Fruit fly (Drosophila melanogaster): ENCODE measurements around the gene alpha-Man-IIa.

Gene alpha-Man-IIa

dm6 chr3R:9401127-9401603 lies 11.2 kb upstream of the alpha-Man-IIa start, which contains the start of the genes RpL34b and CG8132 (continued):
- TF ChIP-seq CG33557 (GFP tag; optimal IDR thresholded peaks at IDR 0.05) (peak; percentile 94), CG34422 (GFP tag; IDR thresholded peaks at IDR 0.05) (peak; percentile 96), da (GFP tag; optimal IDR thresholded peaks at IDR 0.05) (peak; percentile 95), Ptx1 (GFP tag; IDR thresholded peaks at IDR 0.05) (peak; percentile 97), gcm (GFP tag; optimal IDR thresholded peaks at IDR 0.05) (peak; percentile 96), YL-1 (GFP tag; optimal IDR thresholded peaks at IDR 0.05) (peak; percentile 100), sens (GFP tag) (peak; percentile 98), yki (optimal IDR thresholded peaks at IDR 0.05) (no peak), ERR (GFP tag; optimal IDR thresholded peaks at IDR 0.05) (peak; percentile 91), tin (GFP tag; optimal IDR thresholded peaks at IDR 0.05) (peak; percentile 95), NK7.1 (GFP tag; optimal IDR thresholded peaks at IDR 0.05) (peak; percentile 92), CG4820 (GFP tag; optimal IDR thresholded peaks at IDR 0.05) (peak; percentile 90), mld (GFP tag; IDR thresholded peaks at IDR 0.05; ENCODE audit: partially characterized antibody) (no peak), CG8924 (tag; optimal IDR thresholded peaks at IDR 0.05) (peak; percentile 95), CG18011 (GFP tag; optimal IDR thresholded peaks at IDR 0.05) (peak; percentile 87), chif (GFP tag; optimal IDR thresholded peaks at IDR 0.05) (peak; percentile 94 to 97), BtbVII (GFP tag; optimal IDR thresholded peaks at IDR 0.05) (peak; percentile 90), fd64A (GFP tag; optimal IDR thresholded peaks at IDR 0.05) (peak; percentile 85), CG10209 (GFP tag; optimal IDR thresholded peaks at IDR 0.05) (peak; percentile 96), insv (GFP tag; optimal IDR thresholded peaks at IDR 0.05) (peak in 1 of 2 experiments; percentile 87), wdn (GFP tag; IDR thresholded peaks at IDR 0.05) (peak; percentile 96), CG8290 (GFP tag; optimal IDR thresholded peaks at IDR 0.05) (peak; percentile 95), CG8290 (tag; optimal IDR thresholded peaks at IDR 0.05) (peak; percentile 92 to 97), Elba2 (GFP tag; optimal IDR thresholded peaks at IDR 0.05) (peak; percentile 88), cwo (GFP tag; optimal IDR thresholded peaks at IDR 0.05) (peak; percentile 89), E2f1 (GFP tag; IDR thresholded peaks at IDR 0.05) (peak; percentile 93), trh (GFP tag; optimal IDR thresholded peaks at IDR 0.05) (peak; percentile 87), CG12744 (GFP tag; optimal IDR thresholded peaks at IDR 0.05) (peak; percentile 95), CG15514 (GFP tag; optimal IDR thresholded peaks at IDR 0.05) (peak; percentile 93), CG10267 (tag; optimal IDR thresholded peaks at IDR 0.05) (peak; percentile 99), nmo (GFP tag; optimal IDR thresholded peaks at IDR 0.05) (peak; percentile 95), Bgb (GFP tag; IDR thresholded peaks at IDR 0.05; ENCODE audit: partially characterized antibody) (peak; percentile 61), CG12659 (GFP tag; optimal IDR thresholded peaks at IDR 0.05) (peak; percentile 99), CG10431 (GFP tag; optimal IDR thresholded peaks at IDR 0.05) (peak; percentile 93), oc (tag; optimal IDR thresholded peaks at IDR 0.05) (peak; percentile 91), jing (GFP tag; optimal IDR thresholded peaks at IDR 0.05) (peak; percentile 75), zfh2 (GFP tag; optimal IDR thresholded peaks at IDR 0.05) (peak; percentile 98), nerfin-1 (tag; optimal IDR thresholded peaks at IDR 0.05) (peak; percentile 92), Nf-YA (GFP tag; IDR thresholded peaks at IDR 0.05) (peak; percentile 83), CG11398 (GFP tag; optimal IDR thresholded peaks at IDR 0.05) (peak; percentile 91), HLHmδ (GFP tag; optimal IDR thresholded peaks at IDR 0.05) (peak; percentile 96), CG7839 (tag; optimal IDR thresholded peaks at IDR 0.05) (peak; percentile 94), CG11085 (GFP tag; IDR thresholded peaks at IDR 0.05) (peak; percentile 97), lbe (GFP tag; optimal IDR thresholded peaks at IDR 0.05) (peak; percentile 91), CG18619 (GFP tag; optimal IDR thresholded peaks at IDR 0.05) (peak; percentile 96), CG13287 (GFP tag; IDR thresholded peaks at IDR 0.05; ENCODE audit: partially characterized antibody) (peak; percentile 46), CG7357 (GFP tag; IDR thresholded peaks at IDR 0.05) (peak; percentile 83), hth (optimal IDR thresholded peaks at IDR 0.05) (no peak), Hr3 (GFP tag; optimal IDR thresholded peaks at IDR 0.05) (peak; percentile 96), Eip74EF (GFP tag; optimal IDR thresholded peaks at IDR 0.05) (peak in 1 of 2 experiments; percentile 87), emc (GFP tag; optimal IDR thresholded peaks at IDR 0.05) (peak; percentile 93)
